Fruit fly (Drosophila melanogaster): ENCODE measurements around the gene CG4161.
A peak's percentile ranks its signal among the peaks of the same experiment; 100 is the strongest.

CG4161 gene

dm6 chr2L:15441852-15442549 lies 8.9 kb downstream of the CG4161 start (continued):
- TF ChIP-seq ewg (GFP tag; optimal IDR thresholded peaks at IDR 0.05), result no peak
- TF ChIP-seq jigr1 (GFP tag; IDR thresholded peaks at IDR 0.05), result no peak
- no peak for TF ChIP-seq MESR4 (GFP tag; optimal IDR thresholded peaks at IDR 0.05)
- TF ChIP-seq gsb (GFP tag; IDR thresholded peaks at IDR 0.05), result no peak
- TF ChIP-seq yki (optimal IDR thresholded peaks at IDR 0.05), result no peak
- peak; percentile 85 for TF ChIP-seq CG17829 (tag; optimal IDR thresholded peaks at IDR 0.05)
- no peak for TF ChIP-seq CG11696 (GFP tag; IDR thresholded peaks at IDR 0.05)
- no peak for TF ChIP-seq inv (GFP tag; IDR thresholded peaks at IDR 0.05; ENCODE audit: partially characterized antibody)
- no peak for TF ChIP-seq seq (GFP tag; IDR thresholded peaks at IDR 0.05)
- peak; percentile 76 for TF ChIP-seq Blimp-1 (GFP tag; optimal IDR thresholded peaks at IDR 0.05)
- TF ChIP-seq eyg (GFP tag; optimal IDR thresholded peaks at IDR 0.05), result no peak
- TF ChIP-seq dmrt99B (tag; optimal IDR thresholded peaks at IDR 0.05), result peak; percentile 74
- TF ChIP-seq gce (GFP tag; IDR thresholded peaks at IDR 0.05), result no peak
- TF ChIP-seq jumu (GFP tag; optimal IDR thresholded peaks at IDR 0.05), result no peak
- TF ChIP-seq Tbp (GFP tag; optimal IDR thresholded peaks at IDR 0.05), result no peak
- TF ChIP-seq hbn (GFP tag; IDR thresholded peaks at IDR 0.05; ENCODE audit: partially characterized antibody), result no peak
- TF ChIP-seq fd102C (GFP tag; optimal IDR thresholded peaks at IDR 0.05), result no peak
- TF ChIP-seq CG6175 (GFP tag; IDR thresholded peaks at IDR 0.05), result no peak
- TF ChIP-seq scrt (GFP tag; optimal IDR thresholded peaks at IDR 0.05), result peak; percentile 9
- no peak for TF ChIP-seq CG14965 (GFP tag; optimal IDR thresholded peaks at IDR 0.05; ENCODE audit: borderline replicate concordance)
- TF ChIP-seq Dek (tag; optimal IDR thresholded peaks at IDR 0.05), result no peak
- TF ChIP-seq pzg (GFP tag; optimal IDR thresholded peaks at IDR 0.05), result no peak
- no peak for TF ChIP-seq CkIIα-i1 (GFP tag; IDR thresholded peaks at IDR 0.05)
- TF ChIP-seq mirr (GFP tag; optimal IDR thresholded peaks at IDR 0.05), result no peak
- no peak for TF ChIP-seq NC2α (GFP tag; optimal IDR thresholded peaks at IDR 0.05)
- TF ChIP-seq cwo (GFP tag; optimal IDR thresholded peaks at IDR 0.05), result no peak
- TF ChIP-seq emc (GFP tag; optimal IDR thresholded peaks at IDR 0.05), result no peak
- TF ChIP-seq CG9727 (GFP tag; optimal IDR thresholded peaks at IDR 0.05), result peak; percentile 71
- no peak for TF ChIP-seq CG42726 (GFP tag; IDR thresholded peaks at IDR 0.05; ENCODE audit: partially characterized antibody)
- no peak for TF ChIP-seq h (optimal IDR thresholded peaks at IDR 0.05)
- TF ChIP-seq mam (GFP tag; optimal IDR thresholded peaks at IDR 0.05), result no peak
- no peak for TF ChIP-seq NC2β (GFP tag; optimal IDR thresholded peaks at IDR 0.05)
- TF ChIP-seq dati (GFP tag; IDR thresholded peaks at IDR 0.05), result no peak
- no peak for TF ChIP-seq fd3F (GFP tag; optimal IDR thresholded peaks at IDR 0.05)
- no peak for TF ChIP-seq hth (optimal IDR thresholded peaks at IDR 0.05)
- peak; percentile 52 for TF ChIP-seq CG17359 (tag; optimal IDR thresholded peaks at IDR 0.05)
- TF ChIP-seq fu2 (GFP tag; optimal IDR thresholded peaks at IDR 0.05), result no peak
- TF ChIP-seq z (GFP tag; IDR thresholded peaks at IDR 0.05), result no peak
- no peak for TF ChIP-seq vnd (GFP tag; IDR thresholded peaks at IDR 0.05; ENCODE audit: partially characterized antibody)
- no peak for TF ChIP-seq CG11456 (GFP tag; IDR thresholded peaks at IDR 0.05)
- TF ChIP-seq CG6689 (GFP tag; IDR thresholded peaks at IDR 0.05), result peak; percentile 45
- no peak for TF ChIP-seq dysf (GFP tag; IDR thresholded peaks at IDR 0.05)
- no peak for TF ChIP-seq Dfd (GFP tag; optimal IDR thresholded peaks at IDR 0.05)
- no peak for TF ChIP-seq unc-4 (GFP tag; IDR thresholded peaks at IDR 0.05; ENCODE audit: partially characterized antibody)
- TF ChIP-seq CG5245 (GFP tag; optimal IDR thresholded peaks at IDR 0.05), result no peak
- TF ChIP-seq abd-A (tag; optimal IDR thresholded peaks at IDR 0.05), result no peak
- no peak for TF ChIP-seq CG2116 (GFP tag; optimal IDR thresholded peaks at IDR 0.05)
- TF ChIP-seq tgo (GFP tag; IDR thresholded peaks at IDR 0.05), result no peak
- TF ChIP-seq CG10209 (GFP tag; optimal IDR thresholded peaks at IDR 0.05), result peak; percentile 10
- TF ChIP-seq Stat92E (GFP tag; optimal IDR thresholded peaks at IDR 0.05), result no peak
- no peak for TF ChIP-seq CG4730 (GFP tag; IDR thresholded peaks at IDR 0.05)
